Worm (Caenorhabditis elegans): ENCODE data around the gene Y62H9A.2.

The Y62H9A.2 gene

ce11 chrX:11854432-11854831 lies 23.6 kb downstream of the Y62H9A.2 start:
- TF ChIP-seq him-1 (tag; optimal IDR thresholded peaks at IDR 0.05) (no peak), dao-5 (tag; optimal IDR thresholded peaks at IDR 0.05) (no peak), W03F9.2 (tag; optimal IDR thresholded peaks at IDR 0.05) (no peak)

ce11 chrX:11852494-11852893 lies 25.5 kb downstream of the Y62H9A.2 start, which contains the start of gene xtr-1:
TSS of gene xtr-1 (plus strand) at chrX:11852794.
- TF ChIP-seq dao-5 (tag; optimal IDR thresholded peaks at IDR 0.05) (no peak), W03F9.2 (tag; optimal IDR thresholded peaks at IDR 0.05) (no peak), him-1 (tag; optimal IDR thresholded peaks at IDR 0.05) (no peak)

- TF ChIP-seq dao-5 (tag; optimal IDR thresholded peaks at IDR 0.05) (no peak), W03F9.2 (tag; optimal IDR thresholded peaks at IDR 0.05) (no peak), him-1 (tag; optimal IDR thresholded peaks at IDR 0.05) (no peak)
Observed at ce11 chrX:11850572-11850971, 27.4 kb downstream of the Y62H9A.2 start, which contains the start of gene F54F7.14. TSS of gene F54F7.14 (plus strand) at chrX:11850872.

- TF ChIP-seq dao-5 (tag; optimal IDR thresholded peaks at IDR 0.05): no peak
- no peak for TF ChIP-seq him-1 (tag; optimal IDR thresholded peaks at IDR 0.05)
- no peak for TF ChIP-seq W03F9.2 (tag; optimal IDR thresholded peaks at IDR 0.05)
Observed at ce11 chrX:11850082-11850481, 27.9 kb downstream of the Y62H9A.2 start, which contains the start of gene F54F7.3. TSS of gene F54F7.3 (minus strand) at chrX:11850182.

ce11 chrX:11848618-11849017 lies 29.4 kb downstream of the Y62H9A.2 start, which contains the start of gene F54F7.9:
TSS of gene F54F7.9 (minus strand) at chrX:11848718.
- TF ChIP-seq dao-5 (tag; optimal IDR thresholded peaks at IDR 0.05): no peak
- TF ChIP-seq him-1 (tag; optimal IDR thresholded peaks at IDR 0.05): no peak
- no peak for TF ChIP-seq W03F9.2 (tag; optimal IDR thresholded peaks at IDR 0.05)

ce11 chrX:11843363-11843762 lies 34.6 kb downstream of the Y62H9A.2 start, which contains the start of gene F54F7.2:
TSS of gene F54F7.2 (plus strand) at chrX:11843663.
- TF ChIP-seq W03F9.2 (tag; optimal IDR thresholded peaks at IDR 0.05) (no peak), dao-5 (tag; optimal IDR thresholded peaks at IDR 0.05) (no peak), him-1 (tag; optimal IDR thresholded peaks at IDR 0.05) (no peak)

ce11 chrX:11837378-11837777 lies 40.6 kb downstream of the Y62H9A.2 start, which contains the start of gene taf-7.1:
TSS of gene taf-7.1 (minus strand) at chrX:11837478.
- TF ChIP-seq him-1 (tag; optimal IDR thresholded peaks at IDR 0.05): no peak
- no peak for TF ChIP-seq dao-5 (tag; optimal IDR thresholded peaks at IDR 0.05)
- TF ChIP-seq W03F9.2 (tag; optimal IDR thresholded peaks at IDR 0.05): no peak

- TF ChIP-seq W03F9.2 (tag; optimal IDR thresholded peaks at IDR 0.05) (no peak), him-1 (tag; optimal IDR thresholded peaks at IDR 0.05) (no peak), dao-5 (tag; optimal IDR thresholded peaks at IDR 0.05) (no peak)
Observed at ce11 chrX:11828661-11829060, 49.3 kb downstream of the Y62H9A.2 start.

- TF ChIP-seq W03F9.2 (tag; optimal IDR thresholded peaks at IDR 0.05) (no peak), him-1 (tag; optimal IDR thresholded peaks at IDR 0.05) (no peak), dao-5 (tag; optimal IDR thresholded peaks at IDR 0.05) (no peak)
Observed at ce11 chrX:11827528-11827927, 50.5 kb downstream of the Y62H9A.2 start.
